Worm (Caenorhabditis elegans): ENCODE results near the gene irld-67.

DNA sequence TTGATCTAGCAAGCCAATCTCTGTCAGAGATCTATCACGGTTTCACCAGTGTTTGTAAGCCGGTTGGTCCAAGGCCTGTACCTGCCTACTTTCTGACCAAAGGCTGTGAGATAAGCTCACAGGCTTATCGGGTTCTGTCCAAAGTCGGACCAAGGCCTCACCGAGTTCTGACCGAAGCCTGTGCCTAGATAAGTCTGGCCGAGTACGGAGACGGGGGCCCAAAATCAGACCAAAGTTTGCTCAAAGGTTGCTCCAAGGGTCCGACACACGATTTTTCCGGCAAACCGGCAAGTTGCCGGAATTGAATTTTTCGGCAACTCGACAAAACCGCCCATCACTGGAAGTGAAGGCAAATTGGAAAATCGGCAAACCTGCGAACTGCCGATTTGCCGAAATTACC lies 2.7 kb downstream of the irld-67 start:
- TF ChIP-seq lsy-2 (tag; optimal IDR thresholded peaks at IDR 0.05), result no peak
- TF ChIP-seq ceh-82 (tag; optimal IDR thresholded peaks at IDR 0.05), result no peak
- no peak for TF ChIP-seq ama-1 (optimal IDR thresholded peaks at IDR 0.05)
- no peak for TF ChIP-seq R02D3.7 (tag; optimal IDR thresholded peaks at IDR 0.05)
- TF ChIP-seq lin-11 (tag; optimal IDR thresholded peaks at IDR 0.05), result no peak
- TF ChIP-seq ztf-1 (GFP tag; conservative IDR thresholded peaks at IDR 0.05), result no peak
- TF ChIP-seq nhr-129 (tag; optimal IDR thresholded peaks at IDR 0.05), result no peak
- no peak for TF ChIP-seq elt-1 (tag; optimal IDR thresholded peaks at IDR 0.05)
- no peak for TF ChIP-seq ztf-4 (tag; optimal IDR thresholded peaks at IDR 0.05)
- TF ChIP-seq elt-3 (tag; optimal IDR thresholded peaks at IDR 0.05), result no peak
- TF ChIP-seq skn-1 (tag; optimal IDR thresholded peaks at IDR 0.05), result no peak

All from whole organism, L2 larva.